Worm (Caenorhabditis elegans) whole organism, L4 larva: ENCODE measurements around the gene sra-2.

Experiments
- D1046.2 ChIP-seq: fragments of 200-800 bp; sonication (Bioruptor generic); IDR thresholded peaks from 2 replicates; pipeline ENCODE4 v1.3.6; 2022; ENCODE audit warnings: missing genetic modification characterization, missing compliant biosample characterization
- F26F4.8 ChIP-seq: fragments of 200-800 bp; sonication (Bioruptor generic); conservative IDR thresholded peaks from 2 replicates; pipeline ENCODE4 v1.3.6; 2022; ENCODE audit warnings: missing genetic modification characterization, missing compliant biosample characterization
- F44E2.7 ChIP-seq: fragments of 200-800 bp; sonication (Bioruptor generic); IDR thresholded peaks from 2 replicates; pipeline ENCODE4 v2.1.2; 2022; ENCODE audit warnings: missing genetic modification characterization, missing compliant biosample characterization
- F49E8.2 ChIP-seq: sonication (generic microtip); optimal IDR thresholded peaks from 2 replicates; lab custom pipeline; 2016; ENCODE audit warnings: missing compliant biosample characterization, mild to moderate bottlenecking, missing genetic modification characterization, borderline replicate concordance
- R02D3.7 ChIP-seq: fragments of 150-350 bp; sonication (generic microtip); optimal IDR thresholded peaks from 3 replicates; lab custom pipeline; 2014; ENCODE audit warnings: missing biosample characterization, missing genetic modification characterization
- T20F7.1 ChIP-seq: fragments of 200-800 bp; sonication (Bioruptor generic); optimal IDR thresholded peaks from 2 replicates; lab custom pipeline; 2018; ENCODE audit warnings: mild to moderate bottlenecking, missing genetic modification characterization, missing compliant biosample characterization
- Y105C5A.15 ChIP-seq: fragments of 200-800 bp; sonication (Bioruptor generic); IDR thresholded peaks from 2 replicates; pipeline ENCODE4 v1.3.6; 2022; ENCODE audit warnings: missing genetic modification characterization, missing compliant biosample characterization
- Y48G9A.11 ChIP-seq: fragments of 200-800 bp; sonication (Bioruptor generic); IDR thresholded peaks from 2 replicates; pipeline ENCODE4 v1.3.6; 2022; ENCODE audit warnings: missing genetic modification reagents, missing genetic modification characterization, missing compliant biosample characterization
- aha-1 ChIP-seq: fragments of 150-350 bp; peaks from one replicate; lab custom pipeline; 2014; ENCODE audit warnings: missing biosample characterization, missing genetic modification characterization
- aly-2 ChIP-seq: sonication (generic microtip); optimal IDR thresholded peaks from 2 replicates; lab custom pipeline; 2018; ENCODE audit warnings: missing biosample characterization, missing genetic modification characterization
- arid-1 ChIP-seq: fragments of 200-800 bp; sonication (Bioruptor generic); conservative IDR thresholded peaks from 2 replicates; pipeline ENCODE4 v1.3.6; 2022; ENCODE audit warnings: missing genetic modification reagents, missing genetic modification characterization, missing compliant biosample characterization
- ceh-28 ChIP-seq: fragments of 150-350 bp; optimal IDR thresholded peaks from 2 replicates; lab custom pipeline; 2014; ENCODE audit warnings: missing biosample characterization, missing genetic modification reagents, missing genetic modification characterization
- ceh-32 ChIP-seq: sonication (generic microtip); optimal IDR thresholded peaks from 2 replicates; lab custom pipeline; 2016; ENCODE audit warnings: mild to moderate bottlenecking, missing genetic modification characterization, missing compliant biosample characterization; ENCODE audit not compliant: poor library complexity
- ceh-62 ChIP-seq: sonication (generic microtip); optimal IDR thresholded peaks from 2 replicates; lab custom pipeline; 2017; ENCODE audit warnings: missing biosample characterization, missing genetic modification characterization
- ceh-82 ChIP-seq: sonication (generic microtip); optimal IDR thresholded peaks from 2 replicates; lab custom pipeline; 2017; ENCODE audit warnings: missing biosample characterization, missing genetic modification characterization
- daf-19 ChIP-seq: fragments of 200-800 bp; sonication (Bioruptor generic); conservative IDR thresholded peaks from 2 replicates; pipeline ENCODE4 v1.3.6; 2022; ENCODE audit warnings: missing genetic modification characterization, missing compliant biosample characterization
- daf-8 ChIP-seq: fragments of 200-800 bp; sonication (Bioruptor generic); IDR thresholded peaks from 2 replicates; pipeline ENCODE4 v1.3.6; 2022; ENCODE audit warnings: missing genetic modification characterization, missing compliant biosample characterization
- dmd-8 ChIP-seq: fragments of 200-800 bp; sonication (Bioruptor generic); IDR thresholded peaks from 2 replicates; pipeline ENCODE4 v1.3.6; 2022; ENCODE audit warnings: missing genetic modification characterization, missing compliant biosample characterization
- dmd-9 ChIP-seq: fragments of 200-800 bp; sonication (Bioruptor generic); IDR thresholded peaks from 2 replicates; pipeline ENCODE4 v1.3.6; 2022; ENCODE audit warnings: missing genetic modification reagents, missing genetic modification characterization, missing compliant biosample characterization
- dpl-1 ChIP-seq: fragments of 150-350 bp; optimal IDR thresholded peaks from 2 replicates; lab custom pipeline; 2014; ENCODE audit warnings: missing biosample characterization, missing genetic modification reagents, missing genetic modification characterization
- duxl-1 ChIP-seq: sonication (generic microtip); optimal IDR thresholded peaks from 2 replicates; lab custom pipeline; 2016; ENCODE audit warnings: mild to moderate bottlenecking, missing genetic modification characterization, moderate library complexity, missing compliant biosample characterization; ENCODE audit not compliant: poor library complexity
- dve-1 ChIP-seq: sonication (generic microtip); optimal IDR thresholded peaks from 2 replicates; lab custom pipeline; 2017; ENCODE audit warnings: antibody characterized with exemption, mild to moderate bottlenecking, missing genetic modification characterization, missing compliant biosample characterization; ENCODE audit not compliant: insufficient read depth
- egl-43 ChIP-seq: fragments of 200-800 bp; sonication (Bioruptor generic); IDR thresholded peaks from 2 replicates; pipeline ENCODE4 v1.3.6; 2022; ENCODE audit warnings: missing genetic modification reagents, missing genetic modification characterization, missing compliant biosample characterization
- gei-8 ChIP-seq: fragments of 200-800 bp; sonication (Bioruptor generic); optimal IDR thresholded peaks from 2 replicates; lab custom pipeline; 2018; ENCODE audit warnings: mild to moderate bottlenecking, missing genetic modification characterization, missing compliant biosample characterization
- hif-1 ChIP-seq, 2 experiments: sonication (generic microtip); optimal IDR thresholded peaks; 2 replicates each; lab custom pipeline; 2016 to 2017; ENCODE audit warnings: missing compliant biosample characterization in 2 of 2, missing genetic modification characterization in 2 of 2, missing genetic modification reagents in 2 of 2, missing genotype in 2 of 2, mild to moderate bottlenecking in 1 of 2
- lim-7 ChIP-seq: fragments of 200-800 bp; sonication (Bioruptor generic); IDR thresholded peaks from 2 replicates; pipeline ENCODE4 v1.3.6; 2022; ENCODE audit warnings: missing genetic modification characterization, missing compliant biosample characterization
- lin-13 ChIP-seq: fragments of 150-350 bp; optimal IDR thresholded peaks from 2 replicates; lab custom pipeline; 2014; ENCODE audit warnings: missing biosample characterization, missing genetic modification reagents, missing genetic modification characterization
- lin-29 ChIP-seq: fragments of 200-800 bp; sonication (Bioruptor generic); IDR thresholded peaks from 2 replicates; pipeline ENCODE4 v1.3.6; 2022; ENCODE audit warnings: missing genetic modification reagents, missing genetic modification characterization, missing compliant biosample characterization
- madf-9 ChIP-seq: fragments of 200-800 bp; sonication (Bioruptor generic); conservative IDR thresholded peaks from 2 replicates; pipeline ENCODE4 v1.3.6; 2022; ENCODE audit warnings: missing genetic modification reagents, missing genetic modification characterization, missing compliant biosample characterization
- mdt-29 ChIP-seq: fragments of 200-800 bp; sonication (Bioruptor generic); IDR thresholded peaks from 2 replicates; pipeline ENCODE4 v1.3.6; 2022; ENCODE audit warnings: missing genetic modification reagents, missing genetic modification characterization, missing compliant biosample characterization
- mep-1 ChIP-seq: fragments of 150-350 bp; sonication (generic microtip); optimal IDR thresholded peaks from 3 replicates; lab custom pipeline; 2014; ENCODE audit warnings: missing biosample characterization, missing genetic modification characterization
- mxl-2 ChIP-seq: fragments of 200-800 bp; sonication (Bioruptor generic); conservative IDR thresholded peaks from 2 replicates; pipeline ENCODE4 v1.3.6; 2022; ENCODE audit warnings: missing genetic modification reagents, missing genetic modification characterization, missing compliant biosample characterization
- nhr-11 ChIP-seq: fragments of 150-350 bp; optimal IDR thresholded peaks from 2 replicates; lab custom pipeline; 2014; ENCODE audit warnings: missing biosample characterization, missing genetic modification characterization
- nhr-111 ChIP-seq: fragments of 200-800 bp; sonication (Bioruptor generic); optimal IDR thresholded peaks from 2 replicates; lab custom pipeline; 2018; ENCODE audit warnings: mild to moderate bottlenecking, missing genetic modification characterization, missing compliant biosample characterization
- nhr-28 ChIP-seq: fragments of 150-350 bp; optimal IDR thresholded peaks from 2 replicates; lab custom pipeline; 2014; ENCODE audit warnings: missing biosample characterization, missing genetic modification characterization
- nhr-42 ChIP-seq: fragments of 200-800 bp; sonication (Bioruptor generic); IDR thresholded peaks from 2 replicates; pipeline ENCODE4 v1.3.6; 2022; ENCODE audit warnings: missing genetic modification characterization, missing compliant biosample characterization
- nhr-77 ChIP-seq: fragments of 150-350 bp; optimal IDR thresholded peaks from 2 replicates; lab custom pipeline; 2014; ENCODE audit warnings: missing biosample characterization, missing genetic modification characterization
- rbr-2 ChIP-seq: sonication (generic microtip); optimal IDR thresholded peaks from 2 replicates; lab custom pipeline; 2016; ENCODE audit warnings: missing genotype, missing genetic modification characterization, missing compliant biosample characterization
- sdz-12 ChIP-seq: fragments of 200-800 bp; sonication (Bioruptor generic); optimal IDR thresholded peaks from 2 replicates; lab custom pipeline; 2018; ENCODE audit warnings: mild to moderate bottlenecking, missing genetic modification characterization, missing compliant biosample characterization
- set-16 ChIP-seq: fragments of 200-800 bp; sonication (Bioruptor generic); IDR thresholded peaks from 2 replicates; pipeline ENCODE4 v1.3.6; 2022; ENCODE audit warnings: missing genetic modification reagents, missing genetic modification characterization, missing compliant biosample characterization
- skn-1 ChIP-seq: fragments of 150-350 bp; optimal IDR thresholded peaks from 2 replicates; lab custom pipeline; 2014; ENCODE audit warnings: missing biosample characterization, missing genetic modification characterization
- snpc-1.2 ChIP-seq: fragments of 200-800 bp; sonication (Bioruptor generic); IDR thresholded peaks from 2 replicates; pipeline ENCODE4 v1.3.6; 2022; ENCODE audit warnings: missing genetic modification reagents, missing genetic modification characterization, missing compliant biosample characterization
- snpc-4 ChIP-seq: fragments of 150-350 bp; optimal IDR thresholded peaks from 2 replicates; lab custom pipeline; 2014; ENCODE audit warnings: missing biosample characterization, missing genetic modification characterization
- spr-1 ChIP-seq: sonication (generic microtip); optimal IDR thresholded peaks from 2 replicates; lab custom pipeline; 2016; ENCODE audit warnings: mild to moderate bottlenecking, missing genetic modification characterization, missing compliant biosample characterization
- spr-3 ChIP-seq: fragments of 200-800 bp; sonication (Bioruptor generic); optimal IDR thresholded peaks from 2 replicates; lab custom pipeline; 2018; ENCODE audit warnings: mild to moderate bottlenecking, missing genetic modification characterization, missing compliant biosample characterization
- tra-1 ChIP-seq: fragments of 200-800 bp; sonication (Bioruptor generic); IDR thresholded peaks from 2 replicates; pipeline ENCODE4 v1.3.6; 2022; ENCODE audit warnings: missing genetic modification reagents, missing genetic modification characterization, missing compliant biosample characterization
- unc-130 ChIP-seq: sonication (generic microtip); optimal IDR thresholded peaks from 2 replicates; lab custom pipeline; 2016; ENCODE audit warnings: missing genetic modification reagents, missing genetic modification characterization, missing compliant biosample characterization
- vab-7 ChIP-seq: fragments of 200-800 bp; sonication (Bioruptor generic); IDR thresholded peaks from 2 replicates; pipeline ENCODE4 v1.3.6; 2022; ENCODE audit warnings: missing genetic modification reagents, missing genetic modification characterization, missing compliant biosample characterization
- zag-1 ChIP-seq: fragments of 150-350 bp; optimal IDR thresholded peaks from 2 replicates; lab custom pipeline; 2014; ENCODE audit warnings: missing biosample characterization, missing genetic modification characterization
- zfp-3 ChIP-seq: fragments of 200-800 bp; sonication (Bioruptor generic); conservative IDR thresholded peaks from 2 replicates; pipeline ENCODE4 v1.3.6; 2022; ENCODE audit warnings: missing genetic modification reagents, missing genetic modification characterization, missing compliant biosample characterization
- zip-2 ChIP-seq: fragments of 150-350 bp; optimal IDR thresholded peaks from 2 replicates; lab custom pipeline; 2014; ENCODE audit warnings: missing biosample characterization, missing genetic modification characterization
- ztf-11 ChIP-seq: fragments of 150-350 bp; optimal IDR thresholded peaks from 2 replicates; lab custom pipeline; 2014; ENCODE audit warnings: missing biosample characterization, missing genetic modification characterization

sra-2 gene

ce11 chrII:9566045-9566444 lies 37.5 kb downstream of the sra-2 start (continued):
- TF ChIP-seq ceh-32 (tag; lab: Kevin White, UChicago) (no peak), lin-13 (GFP tag; lab: Kevin White, UChicago) (peak; percentile 5), arid-1 (GFP tag; lab: Robert Waterston, UW) (peak; percentile 84), snpc-4 (no peak), F49E8.2 (tag; lab: Kevin White, UChicago) (peak; percentile 1), nhr-42 (GFP tag; lab: Robert Waterston, UW) (no peak), spr-3 (peak; percentile 71), skn-1 (no peak), dmd-9 (GFP tag; lab: Robert Waterston, UW) (peak; percentile 57; the same call in 1 of the 2 replicates), mxl-2 (peak; percentile 69; the same call in 1 of the 2 replicates), vab-7 (peak; percentile 92), aly-2 (tag; lab: Kevin White, UChicago) (peak; percentile 39), snpc-1.2 (GFP tag; lab: Robert Waterston, UW) (peak; percentile 73), lim-7 (GFP tag; lab: Robert Waterston, UW) (peak; percentile 97), ztf-11 (tag; lab: Kevin White, UChicago) (no peak), D1046.2 (GFP tag; lab: Robert Waterston, UW) (peak; percentile 85), F44E2.7 (GFP tag; lab: Robert Waterston, UW) (peak; percentile 85; the same call in 1 of the 2 replicates), R02D3.7 (no peak), egl-43 (peak; percentile 96), hif-1 (tag; optimal IDR thresholded peaks at IDR 0.05; lab: Kevin White, UChicago) (peak in 1 of 2 experiments; percentile 38), lin-29 (GFP tag; lab: Robert Waterston, UW) (0 out of 2 replicates have a peak, but pooled peaks have one; percentile 27), nhr-11 (tag; lab: Kevin White, UChicago) (peak; percentile 71), dve-1 (peak; percentile 41), ceh-28 (tag; lab: Kevin White, UChicago) (no peak), tra-1 (peak; percentile 91), aha-1 (peak; percentile 98), zip-2 (tag; lab: Kevin White, UChicago) (no peak), spr-1 (tag; lab: Kevin White, UChicago) (peak; percentile 70), Y48G9A.11 (GFP tag; lab: Robert Waterston, UW) (peak; percentile 90), gei-8 (GFP tag; lab: Kevin White, UChicago) (peak; percentile 53), Y105C5A.15 (peak; percentile 79; the same call in 1 of the 2 replicates), dpl-1 (GFP tag; lab: Kevin White, UChicago) (peak; percentile 20), zag-1 (tag; lab: Kevin White, UChicago) (no peak), nhr-77 (no peak), mep-1 (tag; lab: Kevin White, UChicago) (peak; percentile 64), nhr-28 (tag; lab: Kevin White, UChicago) (peak; percentile 29), sdz-12 (GFP tag; lab: Kevin White, UChicago) (peak; percentile 69), T20F7.1 (GFP tag; lab: Kevin White, UChicago) (peak; percentile 78), F26F4.8 (GFP tag; lab: Robert Waterston, UW) (peak; percentile 97), dmd-8 (GFP tag; lab: Robert Waterston, UW) (peak; percentile 93), daf-8 (GFP tag; lab: Robert Waterston, UW) (no peak), ceh-62 (tag; lab: Kevin White, UChicago) (no peak), madf-9 (GFP tag; lab: Robert Waterston, UW) (peak; percentile 80), mdt-29 (GFP tag; lab: Robert Waterston, UW) (peak; percentile 68; the same call in 1 of the 2 replicates), set-16 (peak; percentile 20; the same call in 1 of the 2 replicates), rbr-2 (tag; lab: Kevin White, UChicago) (peak; percentile 50), daf-19 (GFP tag; lab: Robert Waterston, UW) (no peak), duxl-1 (tag; lab: Kevin White, UChicago) (peak; percentile 59), unc-130 (GFP tag; lab: Kevin White, UChicago) (peak; percentile 63), zfp-3 (GFP tag; lab: Robert Waterston, UW) (peak; percentile 49; the same call in 1 of the 2 replicates), nhr-111 (GFP tag; lab: Kevin White, UChicago) (peak; percentile 67), ceh-82 (tag; lab: Kevin White, UChicago) (no peak)
